Worm (Caenorhabditis elegans) whole organism, young adult: Measurements from ENCODE around the gene C26G2.2.

Source experiments
- B0019.2 ChIP-seq: fragments of 200-800 bp; sonication (Bioruptor generic); conservative IDR thresholded peaks from 2 replicates; pipeline ENCODE4 v1.3.6; 2022; ENCODE audit warnings: missing genetic modification reagents, missing genetic modification characterization, missing compliant biosample characterization
- B0336.3 ChIP-seq: fragments of 200-800 bp; sonication (Bioruptor generic); IDR thresholded peaks from 2 replicates; pipeline ENCODE4 v1.3.6; 2022; ENCODE audit warnings: missing genetic modification characterization, missing compliant biosample characterization
- C06A6.2 ChIP-seq: fragments of 200-800 bp; sonication (Bioruptor generic); conservative IDR thresholded peaks from 2 replicates; pipeline ENCODE4 v1.3.6; 2022; ENCODE audit warnings: missing genetic modification characterization, missing compliant biosample characterization
- F22D6.2 ChIP-seq: sonication (generic microtip); optimal IDR thresholded peaks from 2 replicates; lab custom pipeline; 2016; ENCODE audit warnings: mild to moderate bottlenecking, missing genetic modification characterization, missing compliant biosample characterization
- F33H1.4 ChIP-seq: fragments of 200-800 bp; sonication (Bioruptor generic); IDR thresholded peaks from 2 replicates; pipeline ENCODE4 v1.3.6; 2022; ENCODE audit warnings: missing genetic modification reagents, missing genetic modification characterization, missing compliant biosample characterization
- F37B4.10 ChIP-seq: fragments of 200-800 bp; sonication (Bioruptor generic); IDR thresholded peaks from 2 replicates; pipeline ENCODE4 v1.3.6; 2022; ENCODE audit warnings: missing genetic modification characterization, missing compliant biosample characterization
- F49E8.2 ChIP-seq: sonication (generic microtip); optimal IDR thresholded peaks from 3 replicates; lab custom pipeline; 2017; ENCODE audit warnings: missing genetic modification characterization, mild to moderate bottlenecking, missing compliant biosample characterization, antibody characterized with exemption, moderate library complexity; ENCODE audit not compliant: insufficient read depth
- F52B5.7 ChIP-seq: sonication (generic microtip); optimal IDR thresholded peaks from 2 replicates; lab custom pipeline; 2016; ENCODE audit warnings: mild to moderate bottlenecking, missing genetic modification characterization, missing compliant biosample characterization
- F57A8.1 ChIP-seq: fragments of 200-800 bp; sonication (Bioruptor generic); optimal IDR thresholded peaks from 2 replicates; lab custom pipeline; 2018; ENCODE audit warnings: mild to moderate bottlenecking, missing genetic modification characterization, moderate library complexity, missing compliant biosample characterization
- T26A5.8 ChIP-seq: sonication (generic microtip); optimal IDR thresholded peaks from 2 replicates; lab custom pipeline; 2016; ENCODE audit warnings: missing genetic modification characterization, missing compliant biosample characterization
- Y53G8AR.9 ChIP-seq: fragments of 200-800 bp; sonication (Bioruptor generic); conservative IDR thresholded peaks from 2 replicates; pipeline ENCODE4 v1.3.6; 2022; ENCODE audit warnings: missing genetic modification reagents, missing genetic modification characterization, missing compliant biosample characterization
- ZK185.1 ChIP-seq: sonication (generic microtip); optimal IDR thresholded peaks from 2 replicates; lab custom pipeline; 2016; ENCODE audit warnings: mild to moderate bottlenecking, missing genetic modification characterization, missing compliant biosample characterization; ENCODE audit not compliant: poor library complexity, severe bottlenecking
- ama-1 ChIP-seq, 3 experiments: fragments of 150-350 bp in 1 of 3; sonication (generic microtip) in 2 of 3; optimal IDR thresholded peaks; 2 replicates each; lab custom pipeline; 2014 to 2018; ENCODE audit warnings: missing biosample characterization in 2 of 3, missing genetic modification characterization in 2 of 3, missing genetic modification reagents in 2 of 3
- atf-7 ChIP-seq: sonication (generic microtip); optimal IDR thresholded peaks from 2 replicates; lab custom pipeline; 2017; ENCODE audit warnings: mild to moderate bottlenecking, missing genetic modification characterization, missing compliant biosample characterization
- attf-3 ChIP-seq: fragments of 200-800 bp; sonication (Bioruptor generic); conservative IDR thresholded peaks from 2 replicates; pipeline ENCODE4 v1.3.6; 2022; ENCODE audit warnings: missing genetic modification reagents, missing genetic modification characterization, missing compliant biosample characterization
- attf-6 ChIP-seq: fragments of 200-800 bp; sonication (Bioruptor generic); IDR thresholded peaks from 2 replicates; pipeline ENCODE4 v1.3.6; 2022; ENCODE audit warnings: missing genetic modification reagents, missing genetic modification characterization, missing compliant biosample characterization
- bed-1 ChIP-seq: fragments of 200-800 bp; sonication (Bioruptor generic); IDR thresholded peaks from 2 replicates; pipeline ENCODE4 v1.3.6; 2022; ENCODE audit warnings: missing genetic modification reagents, missing genetic modification characterization, missing compliant biosample characterization
- cebp-1 ChIP-seq, 2 experiments: fragments of 200-800 bp in 1 of 2; sonication (Bioruptor generic) in 1 of 2; sonication (generic microtip) in 1 of 2; IDR thresholded peaks in 1 of 2; optimal IDR thresholded peaks in 1 of 2; 2 replicates each; pipeline versions ENCODE4 v1.3.6 to Lab custom; 2017 to 2022; ENCODE audit warnings: missing compliant biosample characterization in 2 of 2, missing genetic modification characterization in 2 of 2, mild to moderate bottlenecking in 1 of 2, missing genetic modification reagents in 1 of 2, moderate library complexity in 1 of 2
- ceh-100 ChIP-seq: fragments of 200-800 bp; sonication (Bioruptor generic); IDR thresholded peaks from 2 replicates; pipeline ENCODE4 v1.3.6; 2022; ENCODE audit warnings: missing genetic modification reagents, missing genetic modification characterization, missing compliant biosample characterization
- ceh-79 ChIP-seq: sonication (generic microtip); optimal IDR thresholded peaks from 2 replicates; lab custom pipeline; 2017; ENCODE audit warnings: mild to moderate bottlenecking, missing genetic modification characterization, missing compliant biosample characterization
- ceh-91 ChIP-seq: fragments of 200-800 bp; sonication (Bioruptor generic); IDR thresholded peaks from 2 replicates; pipeline ENCODE4 v1.3.6; 2022; ENCODE audit warnings: missing genetic modification reagents, missing genetic modification characterization, missing compliant biosample characterization
- chd-7 ChIP-seq: sonication (generic microtip); optimal IDR thresholded peaks from 2 replicates; lab custom pipeline; 2016; ENCODE audit warnings: mild to moderate bottlenecking, missing genetic modification characterization, moderate library complexity, missing compliant biosample characterization
- die-1 ChIP-seq: sonication (generic microtip); optimal IDR thresholded peaks from 2 replicates; lab custom pipeline; 2016; ENCODE audit warnings: missing genotype, mild to moderate bottlenecking, missing genetic modification characterization, missing compliant biosample characterization
- dox-1 ChIP-seq: fragments of 200-800 bp; sonication (Bioruptor generic); IDR thresholded peaks from 2 replicates; pipeline ENCODE4 v1.3.6; 2022; ENCODE audit warnings: missing genetic modification reagents, missing genetic modification characterization, missing compliant biosample characterization
- dpff-1 ChIP-seq: sonication (generic microtip); optimal IDR thresholded peaks from 2 replicates; lab custom pipeline; 2017; ENCODE audit warnings: mild to moderate bottlenecking, missing genetic modification characterization, missing compliant biosample characterization
- efl-1 ChIP-seq: fragments of 150-350 bp; optimal IDR thresholded peaks from 2 replicates; lab custom pipeline; 2014; ENCODE audit warnings: missing biosample characterization, missing genetic modification reagents, missing genetic modification characterization
- egrh-3 ChIP-seq: fragments of 200-800 bp; sonication (Bioruptor generic); IDR thresholded peaks from 2 replicates; pipeline ENCODE4 v1.3.6; 2022; ENCODE audit warnings: missing genetic modification reagents, missing genetic modification characterization, missing compliant biosample characterization
- hlh-12 ChIP-seq: sonication (generic microtip); optimal IDR thresholded peaks from 2 replicates; lab custom pipeline; 2016; ENCODE audit warnings: missing genetic modification characterization, missing compliant biosample characterization
- hmg-1.2 ChIP-seq: fragments of 200-800 bp; sonication (Bioruptor generic); IDR thresholded peaks from 2 replicates; pipeline ENCODE4 v1.3.6; 2022; ENCODE audit warnings: missing genetic modification reagents, missing genetic modification characterization, missing compliant biosample characterization
- let-526 ChIP-seq: fragments of 200-800 bp; sonication (Bioruptor generic); IDR thresholded peaks from 2 replicates; pipeline ENCODE4 v1.3.6; 2022; ENCODE audit warnings: missing genetic modification reagents, missing genetic modification characterization, missing compliant biosample characterization
- lin-26 ChIP-seq: fragments of 200-800 bp; sonication (Bioruptor generic); IDR thresholded peaks from 2 replicates; pipeline ENCODE4 v1.3.6; 2022; ENCODE audit warnings: missing genetic modification reagents, missing genetic modification characterization, missing compliant biosample characterization
- lsl-1 ChIP-seq: fragments of 200-800 bp; sonication (Bioruptor generic); optimal IDR thresholded peaks from 2 replicates; lab custom pipeline; 2018; ENCODE audit warnings: mild to moderate bottlenecking, missing genetic modification characterization, moderate library complexity, missing compliant biosample characterization
- madf-10 ChIP-seq: sonication (generic microtip); optimal IDR thresholded peaks from 2 replicates; lab custom pipeline; 2016; ENCODE audit warnings: mild to moderate bottlenecking, missing genetic modification characterization, missing compliant biosample characterization
- mes-4 ChIP-seq: sonication (generic microtip); optimal IDR thresholded peaks from 2 replicates; lab custom pipeline; 2016; ENCODE audit warnings: missing genotype, missing genetic modification characterization, missing compliant biosample characterization
- nfya-1 ChIP-seq: sonication (generic microtip); optimal IDR thresholded peaks from 2 replicates; lab custom pipeline; 2017; ENCODE audit warnings: antibody characterized with exemption, missing compliant biosample characterization, missing genetic modification characterization, borderline replicate concordance; ENCODE audit not compliant: insufficient read depth
- nhr-27 ChIP-seq: fragments of 200-800 bp; sonication (Bioruptor generic); optimal IDR thresholded peaks from 2 replicates; lab custom pipeline; 2018; ENCODE audit warnings: mild to moderate bottlenecking, missing genetic modification characterization, moderate library complexity, missing compliant biosample characterization
- nhr-80 ChIP-seq: sonication (generic microtip); optimal IDR thresholded peaks from 2 replicates; lab custom pipeline; 2016; ENCODE audit warnings: missing genetic modification characterization, missing compliant biosample characterization
- pha-4 ChIP-seq: fragments of 150-350 bp; sonication (generic microtip); optimal IDR thresholded peaks from 2 replicates; lab custom pipeline; 2014; ENCODE audit warnings: missing biosample characterization, missing genetic modification reagents, missing genetic modification characterization
- rpc-1 ChIP-seq, 2 experiments: fragments of 150-350 bp in 1 of 2; sonication (generic microtip) in 1 of 2; optimal IDR thresholded peaks; 2 replicates each; lab custom pipeline; 2014 to 2018; ENCODE audit warnings: missing biosample characterization in 1 of 2, missing genetic modification characterization in 1 of 2, missing genetic modification reagents in 1 of 2, missing genotype in 1 of 2
- sea-2 ChIP-seq: fragments of 200-800 bp; sonication (Bioruptor generic); IDR thresholded peaks from 2 replicates; pipeline ENCODE4 v1.3.6; 2022; ENCODE audit warnings: missing genetic modification characterization, missing compliant biosample characterization
- snpc-4 ChIP-seq, 5 experiments: fragments of 150-350 bp in 1 of 5; sonication (generic microtip) in 4 of 5; optimal IDR thresholded peaks; 2 replicates each; lab custom pipeline; 2014 to 2018; ENCODE audit warnings: missing genetic modification characterization in 5 of 5, missing biosample characterization in 3 of 5, antibody characterized with exemption in 2 of 5, mild to moderate bottlenecking in 2 of 5, missing compliant biosample characterization in 2 of 5, missing genotype in 2 of 5, moderate library complexity in 2 of 5, missing genetic modification reagents in 1 of 5
- somi-1 ChIP-seq: fragments of 200-800 bp; sonication (Bioruptor generic); optimal IDR thresholded peaks from 2 replicates; lab custom pipeline; 2018; ENCODE audit warnings: mild to moderate bottlenecking, missing genetic modification characterization, missing compliant biosample characterization
- sptf-2 ChIP-seq: fragments of 200-800 bp; sonication (Bioruptor generic); optimal IDR thresholded peaks from 2 replicates; lab custom pipeline; 2018; ENCODE audit warnings: mild to moderate bottlenecking, missing genetic modification characterization, missing compliant biosample characterization
- tlf-1 ChIP-seq: fragments of 200-800 bp; sonication (Bioruptor generic); optimal IDR thresholded peaks from 2 replicates; lab custom pipeline; 2018; ENCODE audit warnings: mild to moderate bottlenecking, missing genetic modification characterization, missing compliant biosample characterization
- zfh-2 ChIP-seq: fragments of 200-800 bp; sonication (Bioruptor generic); conservative IDR thresholded peaks from 2 replicates; pipeline ENCODE4 v1.3.6; 2022; ENCODE audit warnings: missing genetic modification reagents, missing genetic modification characterization, missing compliant biosample characterization
- ztf-22 ChIP-seq: fragments of 200-800 bp; sonication (Bioruptor generic); optimal IDR thresholded peaks from 2 replicates; lab custom pipeline; 2018; ENCODE audit warnings: mild to moderate bottlenecking, missing genetic modification characterization, moderate library complexity, missing compliant biosample characterization
- ztf-3 ChIP-seq: fragments of 200-800 bp; sonication (Bioruptor generic); optimal IDR thresholded peaks from 2 replicates; lab custom pipeline; 2018; ENCODE audit warnings: mild to moderate bottlenecking, missing genetic modification characterization, missing compliant biosample characterization

Gene C26G2.2

ce11 chrX:14708176-14708642, 44.1 kb downstream of the C26G2.2 start:
- TF ChIP-seq lsl-1 (no peak), F33H1.4 (GFP tag; lab: Robert Waterston, UW) (no peak), tlf-1 (GFP tag; lab: Kevin White, UChicago) (no peak), sptf-2 (GFP tag; lab: Kevin White, UChicago) (no peak), F52B5.7 (tag; lab: Kevin White, UChicago) (peak; percentile 85), attf-6 (GFP tag; lab: Robert Waterston, UW) (no peak), F49E8.2 (tag; lab: Kevin White, UChicago) (no peak), ceh-79 (tag; lab: Kevin White, UChicago) (no peak), bed-1 (GFP tag; lab: Robert Waterston, UW) (no peak), let-526 (GFP tag; lab: Robert Waterston, UW) (peak; percentile 71; the same call in 1 of the 2 replicates), sea-2 (GFP tag; lab: Robert Waterston, UW) (no peak), dox-1 (peak; percentile 93), ama-1 (optimal IDR thresholded peaks at IDR 0.05; lab: Kevin White, UChicago) (no peak), ama-1 (GFP tag; optimal IDR thresholded peaks at IDR 0.05; lab: Kevin White, UChicago) (no peak), rpc-1 (optimal IDR thresholded peaks at IDR 0.05; lab: Kevin White, UChicago) (no peak), rpc-1 (tag; optimal IDR thresholded peaks at IDR 0.05; lab: Kevin White, UChicago) (no peak), somi-1 (GFP tag; lab: Kevin White, UChicago) (peak; percentile 89), die-1 (peak; percentile 52), C06A6.2 (peak; percentile 89), dpff-1 (tag; lab: Kevin White, UChicago) (no peak), Y53G8AR.9 (0 out of 2 replicates have a peak, but pooled peaks have one; percentile 75), nhr-27 (tag; lab: Kevin White, UChicago) (peak; percentile 3), B0019.2 (no peak), cebp-1 (GFP tag; IDR thresholded peaks at IDR 0.05; lab: Robert Waterston, UW) (peak; percentile 68), cebp-1 (tag; optimal IDR thresholded peaks at IDR 0.05; lab: Kevin White, UChicago) (peak; percentile 90), B0336.3 (GFP tag; lab: Robert Waterston, UW) (peak; percentile 89), ztf-22 (no peak), attf-3 (GFP tag; lab: Robert Waterston, UW) (no peak), pha-4 (tag; lab: Kevin White, UChicago) (no peak), zfh-2 (peak; percentile 100), F37B4.10 (GFP tag; lab: Robert Waterston, UW) (no peak), hmg-1.2 (peak; percentile 62), ztf-3 (GFP tag; lab: Kevin White, UChicago) (no peak), efl-1 (GFP tag; lab: Kevin White, UChicago) (no peak), atf-7 (peak; percentile 85), F57A8.1 (GFP tag; lab: Kevin White, UChicago) (no peak), snpc-4 (GFP tag; optimal IDR thresholded peaks at IDR 0.05; lab: Kevin White, UChicago) (peak; percentile 65), snpc-4 (tag; optimal IDR thresholded peaks at IDR 0.05; lab: Kevin White, UChicago) (peak; percentile 64 to 81 (median 72)), ZK185.1 (tag; lab: Kevin White, UChicago) (peak; percentile 53), hlh-12 (tag; lab: Kevin White, UChicago) (no peak), T26A5.8 (tag; lab: Kevin White, UChicago) (no peak), ceh-100 (GFP tag; lab: Robert Waterston, UW) (peak; percentile 52; the same call in 1 of the 2 replicates), madf-10 (tag; lab: Kevin White, UChicago) (peak; percentile 83), nfya-1 (no peak), ceh-91 (GFP tag; lab: Robert Waterston, UW) (no peak), egrh-3 (peak; percentile 98), nhr-80 (tag; lab: Kevin White, UChicago) (peak; percentile 80), chd-7 (tag; lab: Kevin White, UChicago) (peak; percentile 83), mes-4 (tag; lab: Kevin White, UChicago) (no peak), F22D6.2 (tag; lab: Kevin White, UChicago) (peak; percentile 44), lin-26 (GFP tag; lab: Robert Waterston, UW) (0 out of 2 replicates have a peak, but pooled peaks have one; percentile 60)
